Fruit fly (Drosophila melanogaster): ENCODE data around the gene CG2217.

The CG2217 gene

dm6 chr3R:30386759-30387437, 35.9 kb downstream of the CG2217 start:
- TF ChIP-seq Sin3A (optimal IDR thresholded peaks at IDR 0.05) (no peak), h (optimal IDR thresholded peaks at IDR 0.05) (no peak), Myc (optimal IDR thresholded peaks at IDR 0.05) (no peak), insv (optimal IDR thresholded peaks at IDR 0.05) (no peak), ttk (optimal IDR thresholded peaks at IDR 0.05) (no peak), psq (optimal IDR thresholded peaks at IDR 0.05) (no peak)

DNA sequence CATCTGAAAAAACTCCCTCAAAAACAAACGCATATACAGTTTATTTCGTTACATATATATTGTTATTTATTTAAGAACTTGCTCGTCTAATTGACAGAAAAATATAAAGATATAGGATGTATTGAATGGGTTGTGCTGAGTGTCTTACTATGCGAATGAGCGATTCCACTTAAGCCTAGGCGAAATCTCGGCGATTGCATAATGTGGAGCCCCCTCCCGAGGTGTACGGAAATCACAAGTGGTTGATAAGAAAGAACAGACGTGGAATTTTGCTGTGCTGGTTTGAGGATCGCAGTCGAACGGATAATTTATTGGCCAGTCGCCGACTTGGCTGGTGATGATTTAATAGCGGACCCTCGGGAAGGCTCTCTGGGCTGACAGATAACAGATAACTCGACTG, 37.2 kb downstream of the CG2217 start:
- TF ChIP-seq insv (optimal IDR thresholded peaks at IDR 0.05) (no peak), h (optimal IDR thresholded peaks at IDR 0.05) (no peak), psq (optimal IDR thresholded peaks at IDR 0.05) (no peak), Myc (optimal IDR thresholded peaks at IDR 0.05) (no peak), ttk (optimal IDR thresholded peaks at IDR 0.05) (no peak), Sin3A (optimal IDR thresholded peaks at IDR 0.05) (no peak)

- TF ChIP-seq ttk (optimal IDR thresholded peaks at IDR 0.05) (no peak), insv (optimal IDR thresholded peaks at IDR 0.05) (no peak), h (optimal IDR thresholded peaks at IDR 0.05) (no peak), psq (optimal IDR thresholded peaks at IDR 0.05) (no peak), Myc (optimal IDR thresholded peaks at IDR 0.05) (no peak), Sin3A (optimal IDR thresholded peaks at IDR 0.05) (no peak)
Observed at dm6 chr3R:30383181-30383580, 39.6 kb downstream of the CG2217 start.
